Worm (Caenorhabditis elegans) whole organism, L3 larva: ENCODE data around the gene spl-3.

Experiments used
- elt-3 ChIP-seq, 3 experiments: fragments of 150-350 bp in 1 of 3; sonication (generic microtip) in 2 of 3; optimal IDR thresholded peaks; 2 replicates in 2 of 3; 4 replicates in 1 of 3; lab custom pipeline; 2014 to 2017; ENCODE audit warnings: missing biosample characterization in 3 of 3, missing genetic modification characterization in 3 of 3
- fkh-10 ChIP-seq: sonication (generic microtip); optimal IDR thresholded peaks from 2 replicates; lab custom pipeline; 2017; ENCODE audit warnings: missing biosample characterization, missing genetic modification reagents, missing genetic modification characterization
- fos-1 ChIP-seq: fragments of 150-350 bp; optimal IDR thresholded peaks from 2 replicates; lab custom pipeline; 2014; ENCODE audit warnings: missing biosample characterization, missing genetic modification characterization
- tbx-2 ChIP-seq: sonication (generic microtip); optimal IDR thresholded peaks from 2 replicates; lab custom pipeline; 2016; ENCODE audit warnings: mild to moderate bottlenecking, missing genetic modification characterization, missing compliant biosample characterization

- no peak for TF ChIP-seq elt-3 (tag; optimal IDR thresholded peaks at IDR 0.05; lab: Kevin White, UChicago)
- TF ChIP-seq fos-1 (tag; lab: Kevin White, UChicago): no peak
- TF ChIP-seq fkh-10: no peak
- no peak for TF ChIP-seq tbx-2 (tag; lab: Kevin White, UChicago)
Measured at ce11 chrIV:1157928-1158327, 34.9 kb upstream of the spl-3 start, which contains the start of gene C50A2.3.
